Fruit fly (Drosophila melanogaster): ENCODE results near the gene CG34043.

Gene CG34043

dm6 chr2L:10321036-10321583 is 40.4 kb upstream of the CG34043 start (continued):
- TF ChIP-seq tup (GFP tag; optimal IDR thresholded peaks at IDR 0.05) (no peak), pzg (GFP tag; optimal IDR thresholded peaks at IDR 0.05) (no peak), chif (GFP tag; optimal IDR thresholded peaks at IDR 0.05) (no peak), gce (GFP tag; IDR thresholded peaks at IDR 0.05) (no peak), btn (GFP tag; optimal IDR thresholded peaks at IDR 0.05) (no peak), Dbx (GFP tag; IDR thresholded peaks at IDR 0.05) (peak; percentile 43; the same call in 1 of the 3 replicates), az2 (GFP tag; optimal IDR thresholded peaks at IDR 0.05) (no peak), CG14441 (GFP tag; IDR thresholded peaks at IDR 0.05) (no peak), CG17802 (tag; optimal IDR thresholded peaks at IDR 0.05) (no peak), CG11696 (GFP tag; IDR thresholded peaks at IDR 0.05) (no peak), CG8281 (tag; optimal IDR thresholded peaks at IDR 0.05) (peak; percentile 16), Stat92E (GFP tag; optimal IDR thresholded peaks at IDR 0.05) (no peak), H15 (GFP tag; IDR thresholded peaks at IDR 0.05) (0 out of 3 replicates have a peak, but pooled peaks have one; percentile 10), Bdp1 (GFP tag; optimal IDR thresholded peaks at IDR 0.05) (no peak), CG1647 (GFP tag; optimal IDR thresholded peaks at IDR 0.05) (no peak), Dp (GFP tag; optimal IDR thresholded peaks at IDR 0.05) (no peak), CG34422 (GFP tag; IDR thresholded peaks at IDR 0.05) (no peak), insv (GFP tag; optimal IDR thresholded peaks at IDR 0.05) (no peak), TFAM (GFP tag; optimal IDR thresholded peaks at IDR 0.05) (no peak), Dll (GFP tag; IDR thresholded peaks at IDR 0.05; ENCODE audit: partially characterized antibody) (peak; percentile 79), CG14965 (GFP tag; optimal IDR thresholded peaks at IDR 0.05; ENCODE audit: borderline replicate concordance) (no peak), CG8765 (GFP tag; IDR thresholded peaks at IDR 0.05) (no peak), MESR4 (GFP tag; optimal IDR thresholded peaks at IDR 0.05) (no peak), lab (GFP tag; optimal IDR thresholded peaks at IDR 0.05) (no peak), NfI (GFP tag; optimal IDR thresholded peaks at IDR 0.05) (peak; percentile 16), ab (GFP tag; optimal IDR thresholded peaks at IDR 0.05) (no peak), al (GFP tag; IDR thresholded peaks at IDR 0.05) (no peak; the same call in 1 of the 2 replicates), slou (GFP tag; optimal IDR thresholded peaks at IDR 0.05) (no peak), seq (GFP tag; IDR thresholded peaks at IDR 0.05) (no peak), CG3995 (GFP tag; optimal IDR thresholded peaks at IDR 0.05) (peak; percentile 95), Neu2 (GFP tag; optimal IDR thresholded peaks at IDR 0.05; ENCODE audit: borderline replicate concordance) (no peak), wdn (GFP tag; IDR thresholded peaks at IDR 0.05) (no peak), CG10565 (GFP tag; optimal IDR thresholded peaks at IDR 0.05) (no peak), nerfin-1 (tag; optimal IDR thresholded peaks at IDR 0.05) (peak; percentile 10), CG10543 (GFP tag; optimal IDR thresholded peaks at IDR 0.05) (no peak), CG31224 (GFP tag; IDR thresholded peaks at IDR 0.05) (no peak), pros (GFP tag; optimal IDR thresholded peaks at IDR 0.05) (no peak), bbx (GFP tag; IDR thresholded peaks at IDR 0.05; ENCODE audit: partially characterized antibody) (no peak), cato (GFP tag; optimal IDR thresholded peaks at IDR 0.05; ENCODE audit: borderline replicate concordance) (no peak), CG17186 (GFP tag; optimal IDR thresholded peaks at IDR 0.05) (no peak), CG4707 (GFP tag; optimal IDR thresholded peaks at IDR 0.05) (no peak), Hand (GFP tag; optimal IDR thresholded peaks at IDR 0.05) (no peak), amos (GFP tag; IDR thresholded peaks at IDR 0.05; ENCODE audit: partially characterized antibody) (peak; percentile 60; the same call in 1 of the 2 replicates), CG7357 (GFP tag; IDR thresholded peaks at IDR 0.05) (no peak), CG4424 (GFP tag; optimal IDR thresholded peaks at IDR 0.05) (peak; percentile 36), CG11085 (GFP tag; IDR thresholded peaks at IDR 0.05) (no peak), stwl (tag; optimal IDR thresholded peaks at IDR 0.05) (no peak), CG12219 (GFP tag; optimal IDR thresholded peaks at IDR 0.05) (no peak), CG16813 (GFP tag; IDR thresholded peaks at IDR 0.05; ENCODE audit: partially characterized antibody) (no peak)
